Worm (Caenorhabditis elegans) whole organism, young adult: ENCODE measurements around the gene pks-1.
A peak's percentile ranks its signal among the peaks of the same experiment; 100 is the strongest.

ENCODE experiments used
- B0019.2 ChIP-seq: fragments of 200-800 bp; sonication (Bioruptor generic); conservative IDR thresholded peaks from 2 replicates; pipeline ENCODE4 v1.3.6; 2022; ENCODE audit warnings: missing genetic modification reagents, missing genetic modification characterization, missing compliant biosample characterization
- B0261.1 ChIP-seq: sonication (generic microtip); optimal IDR thresholded peaks from 2 replicates; lab custom pipeline; 2016; ENCODE audit warnings: mild to moderate bottlenecking, missing genetic modification characterization, moderate library complexity, missing compliant biosample characterization
- C06A6.2 ChIP-seq: fragments of 200-800 bp; sonication (Bioruptor generic); conservative IDR thresholded peaks from 2 replicates; pipeline ENCODE4 v1.3.6; 2022; ENCODE audit warnings: missing genetic modification characterization, missing compliant biosample characterization
- F22D6.2 ChIP-seq: sonication (generic microtip); optimal IDR thresholded peaks from 2 replicates; lab custom pipeline; 2016; ENCODE audit warnings: mild to moderate bottlenecking, missing genetic modification characterization, missing compliant biosample characterization
- F39B2.1 ChIP-seq: fragments of 200-800 bp; sonication (Bioruptor generic); IDR thresholded peaks from 2 replicates; pipeline ENCODE4 v1.3.6; 2022; ENCODE audit warnings: missing genetic modification reagents, missing genetic modification characterization, missing compliant biosample characterization
- F52B5.7 ChIP-seq: sonication (generic microtip); optimal IDR thresholded peaks from 2 replicates; lab custom pipeline; 2016; ENCODE audit warnings: mild to moderate bottlenecking, missing genetic modification characterization, missing compliant biosample characterization
- F57A8.1 ChIP-seq: fragments of 200-800 bp; sonication (Bioruptor generic); optimal IDR thresholded peaks from 2 replicates; lab custom pipeline; 2018; ENCODE audit warnings: mild to moderate bottlenecking, missing genetic modification characterization, moderate library complexity, missing compliant biosample characterization
- F57C9.4 ChIP-seq: sonication (generic microtip); optimal IDR thresholded peaks from 2 replicates; lab custom pipeline; 2017; ENCODE audit warnings: mild to moderate bottlenecking, missing genetic modification characterization, missing compliant biosample characterization
- T07F8.4 ChIP-seq: sonication (generic microtip); optimal IDR thresholded peaks from 2 replicates; lab custom pipeline; 2016; ENCODE audit warnings: mild to moderate bottlenecking, missing genetic modification characterization, moderate library complexity, missing compliant biosample characterization
- T26A5.8 ChIP-seq: sonication (generic microtip); optimal IDR thresholded peaks from 2 replicates; lab custom pipeline; 2016; ENCODE audit warnings: missing genetic modification characterization, missing compliant biosample characterization
- Y53F4B.3 ChIP-seq: fragments of 200-800 bp; sonication (Bioruptor generic); IDR thresholded peaks from 2 replicates; pipeline ENCODE4 v1.3.6; 2022; ENCODE audit warnings: missing genetic modification reagents, missing genetic modification characterization, missing compliant biosample characterization
- Y53G8AR.9 ChIP-seq: fragments of 200-800 bp; sonication (Bioruptor generic); conservative IDR thresholded peaks from 2 replicates; pipeline ENCODE4 v1.3.6; 2022; ENCODE audit warnings: missing genetic modification reagents, missing genetic modification characterization, missing compliant biosample characterization
- attf-3 ChIP-seq: fragments of 200-800 bp; sonication (Bioruptor generic); conservative IDR thresholded peaks from 2 replicates; pipeline ENCODE4 v1.3.6; 2022; ENCODE audit warnings: missing genetic modification reagents, missing genetic modification characterization, missing compliant biosample characterization
- cebp-1 ChIP-seq, 2 experiments: fragments of 200-800 bp in 1 of 2; sonication (Bioruptor generic) in 1 of 2; sonication (generic microtip) in 1 of 2; IDR thresholded peaks in 1 of 2; optimal IDR thresholded peaks in 1 of 2; 2 replicates each; pipeline versions ENCODE4 v1.3.6 to Lab custom; 2017 to 2022; ENCODE audit warnings: missing compliant biosample characterization in 2 of 2, missing genetic modification characterization in 2 of 2, mild to moderate bottlenecking in 1 of 2, missing genetic modification reagents in 1 of 2, moderate library complexity in 1 of 2
- cebp-2 ChIP-seq: fragments of 200-800 bp; sonication (Bioruptor generic); IDR thresholded peaks from 2 replicates; pipeline ENCODE4 v1.3.6; 2022; ENCODE audit warnings: missing genetic modification characterization, missing compliant biosample characterization
- ceh-100 ChIP-seq: fragments of 200-800 bp; sonication (Bioruptor generic); IDR thresholded peaks from 2 replicates; pipeline ENCODE4 v1.3.6; 2022; ENCODE audit warnings: missing genetic modification reagents, missing genetic modification characterization, missing compliant biosample characterization
- ceh-27 ChIP-seq: fragments of 200-800 bp; sonication (Bioruptor generic); optimal IDR thresholded peaks from 2 replicates; lab custom pipeline; 2018; ENCODE audit warnings: mild to moderate bottlenecking, missing genetic modification characterization, moderate library complexity, missing compliant biosample characterization
- ceh-40 ChIP-seq: fragments of 200-800 bp; sonication (Bioruptor generic); IDR thresholded peaks from 2 replicates; pipeline ENCODE4 v1.3.6; 2022; ENCODE audit warnings: missing genetic modification characterization, missing compliant biosample characterization
- ceh-58 ChIP-seq: fragments of 200-800 bp; sonication (Bioruptor generic); IDR thresholded peaks from 2 replicates; pipeline ENCODE4 v1.3.6; 2022; ENCODE audit warnings: missing genetic modification characterization, missing compliant biosample characterization
- ceh-79 ChIP-seq: sonication (generic microtip); optimal IDR thresholded peaks from 2 replicates; lab custom pipeline; 2017; ENCODE audit warnings: mild to moderate bottlenecking, missing genetic modification characterization, missing compliant biosample characterization
- dox-1 ChIP-seq: fragments of 200-800 bp; sonication (Bioruptor generic); IDR thresholded peaks from 2 replicates; pipeline ENCODE4 v1.3.6; 2022; ENCODE audit warnings: missing genetic modification reagents, missing genetic modification characterization, missing compliant biosample characterization
- dpff-1 ChIP-seq: sonication (generic microtip); optimal IDR thresholded peaks from 2 replicates; lab custom pipeline; 2017; ENCODE audit warnings: mild to moderate bottlenecking, missing genetic modification characterization, missing compliant biosample characterization
- dpl-1 ChIP-seq: fragments of 150-350 bp; optimal IDR thresholded peaks from 2 replicates; lab custom pipeline; 2014; ENCODE audit warnings: missing biosample characterization, missing genetic modification reagents, missing genetic modification characterization
- egl-44 ChIP-seq: fragments of 200-800 bp; sonication (Bioruptor generic); IDR thresholded peaks from 2 replicates; pipeline ENCODE4 v1.3.6; 2022; ENCODE audit warnings: missing genetic modification reagents, missing genetic modification characterization, missing compliant biosample characterization
- ekl-4 ChIP-seq: fragments of 200-800 bp; sonication (Bioruptor generic); IDR thresholded peaks from 2 replicates; pipeline ENCODE4 v1.3.6; 2022; ENCODE audit warnings: missing genetic modification reagents, missing genetic modification characterization, missing compliant biosample characterization
- fkh-3 ChIP-seq: sonication (generic microtip); optimal IDR thresholded peaks from 2 replicates; lab custom pipeline; 2016; ENCODE audit warnings: mild to moderate bottlenecking, missing genetic modification characterization, missing compliant biosample characterization
- hlh-12 ChIP-seq: sonication (generic microtip); optimal IDR thresholded peaks from 2 replicates; lab custom pipeline; 2016; ENCODE audit warnings: missing genetic modification characterization, missing compliant biosample characterization
- hlh-26 ChIP-seq: fragments of 200-800 bp; sonication (Bioruptor generic); conservative IDR thresholded peaks from 2 replicates; pipeline ENCODE4 v1.3.6; 2022; ENCODE audit warnings: missing genetic modification reagents, missing genetic modification characterization, missing compliant biosample characterization
- lag-1 ChIP-seq: fragments of 200-800 bp; sonication (Bioruptor generic); IDR thresholded peaks from 2 replicates; pipeline ENCODE4 v1.3.6; 2022; ENCODE audit warnings: missing genetic modification reagents, missing genetic modification characterization, missing compliant biosample characterization
- let-526 ChIP-seq: fragments of 200-800 bp; sonication (Bioruptor generic); IDR thresholded peaks from 2 replicates; pipeline ENCODE4 v1.3.6; 2022; ENCODE audit warnings: missing genetic modification reagents, missing genetic modification characterization, missing compliant biosample characterization
- lin-35 ChIP-seq, 3 experiments: fragments of 150-350 bp in 2 of 3; sonication (generic microtip) in 1 of 3; optimal IDR thresholded peaks; 2 replicates each; lab custom pipeline; 2014 to 2018; ENCODE audit warnings: missing biosample characterization in 3 of 3, missing genetic modification characterization in 3 of 3, missing genetic modification reagents in 3 of 3
- lsl-1 ChIP-seq: fragments of 200-800 bp; sonication (Bioruptor generic); optimal IDR thresholded peaks from 2 replicates; lab custom pipeline; 2018; ENCODE audit warnings: mild to moderate bottlenecking, missing genetic modification characterization, moderate library complexity, missing compliant biosample characterization
- madf-10 ChIP-seq: sonication (generic microtip); optimal IDR thresholded peaks from 2 replicates; lab custom pipeline; 2016; ENCODE audit warnings: mild to moderate bottlenecking, missing genetic modification characterization, missing compliant biosample characterization
- mxl-1 ChIP-seq: sonication (generic microtip); optimal IDR thresholded peaks from 2 replicates; lab custom pipeline; 2016; ENCODE audit warnings: missing genetic modification characterization, missing compliant biosample characterization
- nfyb-1 ChIP-seq: fragments of 200-800 bp; sonication (Bioruptor generic); IDR thresholded peaks from 2 replicates; pipeline ENCODE4 v1.3.6; 2022; ENCODE audit warnings: missing genetic modification reagents, missing genetic modification characterization, missing compliant biosample characterization
- nhr-80 ChIP-seq: sonication (generic microtip); optimal IDR thresholded peaks from 2 replicates; lab custom pipeline; 2016; ENCODE audit warnings: missing genetic modification characterization, missing compliant biosample characterization
- nhr-90 ChIP-seq: sonication (generic microtip); optimal IDR thresholded peaks from 2 replicates; lab custom pipeline; 2016; ENCODE audit warnings: missing genotype, mild to moderate bottlenecking, missing genetic modification characterization, missing compliant biosample characterization
- pbrm-1 ChIP-seq: fragments of 200-800 bp; sonication (Bioruptor generic); IDR thresholded peaks from 2 replicates; pipeline ENCODE4 v1.3.6; 2022; ENCODE audit warnings: missing genetic modification reagents, missing genetic modification characterization, missing compliant biosample characterization
- pha-4 ChIP-seq: fragments of 150-350 bp; sonication (generic microtip); optimal IDR thresholded peaks from 2 replicates; lab custom pipeline; 2014; ENCODE audit warnings: missing biosample characterization, missing genetic modification reagents, missing genetic modification characterization
- rpc-1 ChIP-seq, 2 experiments: fragments of 150-350 bp in 1 of 2; sonication (generic microtip) in 1 of 2; optimal IDR thresholded peaks; 2 replicates each; lab custom pipeline; 2014 to 2018; ENCODE audit warnings: missing biosample characterization in 1 of 2, missing genetic modification characterization in 1 of 2, missing genetic modification reagents in 1 of 2, missing genotype in 1 of 2
- sea-2 ChIP-seq: fragments of 200-800 bp; sonication (Bioruptor generic); IDR thresholded peaks from 2 replicates; pipeline ENCODE4 v1.3.6; 2022; ENCODE audit warnings: missing genetic modification characterization, missing compliant biosample characterization
- snpc-1.3 ChIP-seq: sonication (generic microtip); optimal IDR thresholded peaks from 2 replicates; lab custom pipeline; 2017; ENCODE audit warnings: missing genetic modification characterization, mild to moderate bottlenecking, missing compliant biosample characterization, antibody characterized with exemption, moderate library complexity, missing genotype, missing genetic modification reagents; ENCODE audit not compliant: insufficient read depth
- snpc-3.4 ChIP-seq: sonication (generic microtip); optimal IDR thresholded peaks from 2 replicates; lab custom pipeline; 2017; ENCODE audit warnings: missing genetic modification characterization, mild to moderate bottlenecking, missing compliant biosample characterization, antibody characterized with exemption, moderate library complexity, missing genotype, missing genetic modification reagents
- somi-1 ChIP-seq: fragments of 200-800 bp; sonication (Bioruptor generic); optimal IDR thresholded peaks from 2 replicates; lab custom pipeline; 2018; ENCODE audit warnings: mild to moderate bottlenecking, missing genetic modification characterization, missing compliant biosample characterization
- ztf-22 ChIP-seq: fragments of 200-800 bp; sonication (Bioruptor generic); optimal IDR thresholded peaks from 2 replicates; lab custom pipeline; 2018; ENCODE audit warnings: mild to moderate bottlenecking, missing genetic modification characterization, moderate library complexity, missing compliant biosample characterization
- ztf-28 ChIP-seq: fragments of 200-800 bp; sonication (Bioruptor generic); IDR thresholded peaks from 2 replicates; pipeline ENCODE4 v1.3.6; 2022; ENCODE audit warnings: missing genetic modification reagents, missing genetic modification characterization, missing compliant biosample characterization

pks-1 gene

ce11 chrX:5429335-5429734 is 15.7 kb downstream of the pks-1 start (continued):
- peak; percentile 71 for TF ChIP-seq cebp-1 (GFP tag; IDR thresholded peaks at IDR 0.05; lab: Robert Waterston, UW)
- peak; percentile 97 for TF ChIP-seq cebp-1 (tag; optimal IDR thresholded peaks at IDR 0.05; lab: Kevin White, UChicago)
- peak; percentile 88 for TF ChIP-seq sea-2
- peak; percentile 96 for TF ChIP-seq egl-44 (GFP tag; lab: Robert Waterston, UW)
- TF ChIP-seq hlh-26 (GFP tag; lab: Robert Waterston, UW) = no peak
- TF ChIP-seq nfyb-1 (GFP tag; lab: Robert Waterston, UW) = peak; percentile 97
- peak; percentile 94 for TF ChIP-seq F22D6.2
- peak; percentile 56 for TF ChIP-seq attf-3 (GFP tag; lab: Robert Waterston, UW)
- TF ChIP-seq dpl-1 = no peak
- peak; percentile 99 for TF ChIP-seq dox-1 (GFP tag; lab: Robert Waterston, UW)
- peak in 2 of 3 experiments; percentile 78 to 95 for TF ChIP-seq lin-35 (GFP tag; optimal IDR thresholded peaks at IDR 0.05; lab: Kevin White, UChicago)
- TF ChIP-seq cebp-2 = peak; percentile 91
- TF ChIP-seq F39B2.1 = no peak
- TF ChIP-seq F57A8.1 (GFP tag; lab: Kevin White, UChicago) = peak; percentile 50
- peak; percentile 66 for TF ChIP-seq F57C9.4 (tag; lab: Kevin White, UChicago)
- TF ChIP-seq nhr-90 (tag; lab: Kevin White, UChicago) = peak; percentile 93
- TF ChIP-seq B0261.1 (tag; lab: Kevin White, UChicago) = peak; percentile 61
- TF ChIP-seq hlh-12 = no peak
- TF ChIP-seq ceh-79 = peak; percentile 70
- TF ChIP-seq C06A6.2 (GFP tag; lab: Robert Waterston, UW) = peak; percentile 96
- peak; percentile 86 for TF ChIP-seq T07F8.4 (tag; lab: Kevin White, UChicago)
- TF ChIP-seq let-526 (GFP tag; lab: Robert Waterston, UW) = 0 out of 2 replicates have a peak, but pooled peaks have one; percentile 79
- peak; percentile 96 for TF ChIP-seq somi-1 (GFP tag; lab: Kevin White, UChicago)
- no peak for TF ChIP-seq lsl-1 (GFP tag; lab: Kevin White, UChicago)
- no peak for TF ChIP-seq ztf-28 (GFP tag; lab: Robert Waterston, UW)
- 0 out of 2 replicates have a peak, but pooled peaks have one; percentile 88 for TF ChIP-seq lag-1 (GFP tag; lab: Robert Waterston, UW)
- TF ChIP-seq pbrm-1 (GFP tag; lab: Robert Waterston, UW) = peak; percentile 92
- peak; percentile 97 for TF ChIP-seq Y53G8AR.9
- no peak for TF ChIP-seq B0019.2
- peak; percentile 81; the same call in 1 of the 2 replicates for TF ChIP-seq ekl-4 (GFP tag; lab: Robert Waterston, UW)
- peak; percentile 70 for TF ChIP-seq F52B5.7 (tag; lab: Kevin White, UChicago)
- no peak for TF ChIP-seq T26A5.8
- TF ChIP-seq ceh-58 (GFP tag; lab: Robert Waterston, UW) = no peak
- no peak for TF ChIP-seq snpc-1.3 (tag; lab: Kevin White, UChicago)
- TF ChIP-seq ztf-22 (GFP tag; lab: Kevin White, UChicago) = peak; percentile 72

ce11 chrX:5433912-5434311 is 20.3 kb downstream of the pks-1 start:
- TF ChIP-seq dpff-1 (no peak), ceh-100 (GFP tag; lab: Robert Waterston, UW) (no peak), snpc-3.4 (no peak), C06A6.2 (GFP tag; lab: Robert Waterston, UW) (no peak), Y53G8AR.9 (no peak)
- TF ChIP-seq, all 124 proteins: peak for 0

ce11 chrX:5444863-5445262 is 31.3 kb downstream of the pks-1 start, which contains the start of gene itm-2:
TSS of gene itm-2 (plus strand) at chrX:5445163.
- TF ChIP-seq fkh-3 (tag; lab: Kevin White, UChicago) (no peak), B0019.2 (no peak), ceh-79 (no peak), mxl-1 (no peak), madf-10 (tag; lab: Kevin White, UChicago) (no peak), pha-4 (tag; lab: Kevin White, UChicago) (no peak), T26A5.8 (no peak), ztf-22 (GFP tag; lab: Kevin White, UChicago) (no peak), ceh-27 (GFP tag; lab: Kevin White, UChicago) (no peak), cebp-2 (no peak), ceh-100 (GFP tag; lab: Robert Waterston, UW) (no peak), rpc-1 (optimal IDR thresholded peaks at IDR 0.05; lab: Kevin White, UChicago) (no peak), rpc-1 (tag; optimal IDR thresholded peaks at IDR 0.05; lab: Kevin White, UChicago) (no peak), nhr-80 (tag; lab: Kevin White, UChicago) (no peak), Y53F4B.3 (GFP tag; lab: Robert Waterston, UW) (no peak), ztf-28 (GFP tag; lab: Robert Waterston, UW) (no peak), ceh-40 (GFP tag; lab: Robert Waterston, UW) (no peak)
